Worm (Caenorhabditis elegans) whole organism, early embryonic: ENCODE data around the gene pam-1.

Experiments used
- B0310.2 ChIP-seq: sonication (generic microtip); optimal IDR thresholded peaks from 2 replicates; lab custom pipeline; 2016; ENCODE audit warnings: mild to moderate bottlenecking, missing genetic modification characterization, missing compliant biosample characterization
- F13C5.2 ChIP-seq: sonication (generic microtip); optimal IDR thresholded peaks from 2 replicates; lab custom pipeline; 2017; ENCODE audit warnings: mild to moderate bottlenecking, missing genetic modification characterization, inconsistent platforms, missing compliant biosample characterization
- aly-1 ChIP-seq: sonication (generic microtip); optimal IDR thresholded peaks from 2 replicates; lab custom pipeline; 2016; ENCODE audit warnings: missing genetic modification characterization, missing compliant biosample characterization
- ama-1 ChIP-seq: fragments of 150-350 bp; optimal IDR thresholded peaks from 2 replicates; lab custom pipeline; 2014
- ets-7 ChIP-seq: sonication (generic microtip); optimal IDR thresholded peaks from 2 replicates; lab custom pipeline; 2016; ENCODE audit warnings: missing genotype, missing genetic modification characterization, missing compliant biosample characterization
- flt-1 ChIP-seq: fragments of 200-800 bp; sonication (Bioruptor generic); IDR thresholded peaks from 2 replicates; pipeline ENCODE4 v1.3.6; 2022; ENCODE audit warnings: missing genetic modification characterization, missing compliant biosample characterization
- hmbx-1 ChIP-seq: sonication (generic microtip); optimal IDR thresholded peaks from 2 replicates; lab custom pipeline; 2016; ENCODE audit warnings: mild to moderate bottlenecking, missing genetic modification characterization, missing compliant biosample characterization
- hmg-4 ChIP-seq: fragments of 200-800 bp; sonication (Bioruptor generic); optimal IDR thresholded peaks from 2 replicates; lab custom pipeline; 2018; ENCODE audit warnings: mild to moderate bottlenecking, missing genetic modification characterization, missing compliant biosample characterization
- scrt-1 ChIP-seq: fragments of 200-800 bp; sonication (Bioruptor generic); IDR thresholded peaks from 2 replicates; pipeline ENCODE4 v1.3.6; 2022; ENCODE audit warnings: missing genetic modification characterization, missing compliant biosample characterization
- sea-1 ChIP-seq: fragments of 200-800 bp; sonication (Bioruptor generic); conservative IDR thresholded peaks from 2 replicates; pipeline ENCODE4 v1.3.6; 2022; ENCODE audit warnings: missing genetic modification characterization, missing compliant biosample characterization
- tbx-11 ChIP-seq: fragments of 200-800 bp; sonication (Bioruptor generic); IDR thresholded peaks from 2 replicates; pipeline ENCODE4 v1.3.6; 2022; ENCODE audit warnings: missing genetic modification characterization, missing compliant biosample characterization
- tbx-37 ChIP-seq: fragments of 200-800 bp; sonication (Bioruptor generic); conservative IDR thresholded peaks from 2 replicates; pipeline ENCODE4 v1.3.6; 2022; ENCODE audit warnings: missing genetic modification reagents, missing genetic modification characterization, missing compliant biosample characterization

- TF ChIP-seq ets-7 (tag; lab: Kevin White, UChicago) (no peak), ama-1 (lab: Kevin White, UChicago) (no peak), flt-1 (GFP tag; lab: Robert Waterston, UW) (no peak), B0310.2 (no peak), tbx-37 (GFP tag; lab: Robert Waterston, UW) (no peak), hmbx-1 (tag; lab: Kevin White, UChicago) (no peak), tbx-11 (GFP tag; lab: Robert Waterston, UW) (no peak), sea-1 (GFP tag; lab: Robert Waterston, UW) (no peak), scrt-1 (GFP tag; lab: Robert Waterston, UW) (no peak), F13C5.2 (tag; lab: Kevin White, UChicago) (no peak), aly-1 (tag; lab: Kevin White, UChicago) (no peak), hmg-4 (GFP tag; lab: Kevin White, UChicago) (no peak)
Observed at ce11 chrIV:7547843-7548578, 2.6 kb downstream of the pam-1 start, which contains the start of the genes cdd-2 and oef-1.
